Worm (Caenorhabditis elegans) whole organism, L2 larva: ENCODE measurements around the gene T02D1.9.

Experiments
- R02D3.7 ChIP-seq: fragments of 150-350 bp; optimal IDR thresholded peaks from 2 replicates; lab custom pipeline; 2014; ENCODE audit warnings: missing biosample characterization, missing genetic modification characterization
- Y55F3AM.14 ChIP-seq: fragments of 200-800 bp; sonication (Bioruptor generic); optimal IDR thresholded peaks from 2 replicates; lab custom pipeline; 2018; ENCODE audit warnings: mild to moderate bottlenecking, missing genetic modification characterization, missing compliant biosample characterization
- ZK546.5 ChIP-seq: sonication (generic microtip); optimal IDR thresholded peaks from 2 replicates; lab custom pipeline; 2017; ENCODE audit warnings: missing biosample characterization, missing genetic modification characterization
- alr-1 ChIP-seq: fragments of 150-350 bp; optimal IDR thresholded peaks from 2 replicates; lab custom pipeline; 2014; ENCODE audit warnings: missing biosample characterization, missing genetic modification characterization
- aly-2 ChIP-seq: fragments of 150-350 bp; optimal IDR thresholded peaks from 2 replicates; lab custom pipeline; 2014; ENCODE audit warnings: missing biosample characterization, missing genetic modification characterization
- blmp-1 ChIP-seq: sonication (generic microtip); optimal IDR thresholded peaks from 2 replicates; lab custom pipeline; 2017; ENCODE audit warnings: missing genetic modification characterization, mild to moderate bottlenecking, missing compliant biosample characterization, antibody characterized with exemption, moderate library complexity; ENCODE audit not compliant: insufficient read depth
- ceh-16 ChIP-seq: fragments of 150-350 bp; optimal IDR thresholded peaks from 2 replicates; lab custom pipeline; 2014; ENCODE audit warnings: missing biosample characterization, missing genetic modification characterization
- crh-2 ChIP-seq: sonication (generic microtip); optimal IDR thresholded peaks from 2 replicates; lab custom pipeline; 2017; ENCODE audit warnings: missing biosample characterization, missing genetic modification characterization
- dmd-4 ChIP-seq: sonication (generic microtip); optimal IDR thresholded peaks from 2 replicates; lab custom pipeline; 2017; ENCODE audit warnings: missing biosample characterization, missing genetic modification characterization
- egl-27 ChIP-seq: sonication (generic microtip); optimal IDR thresholded peaks from 3 replicates; lab custom pipeline; 2017; ENCODE audit warnings: missing biosample characterization, missing genetic modification reagents, missing genetic modification characterization
- elt-1 ChIP-seq: fragments of 150-350 bp; optimal IDR thresholded peaks from 2 replicates; lab custom pipeline; 2014; ENCODE audit warnings: missing biosample characterization, missing genetic modification characterization
- elt-3 ChIP-seq: sonication (generic microtip); optimal IDR thresholded peaks from 2 replicates; lab custom pipeline; 2017; ENCODE audit warnings: missing biosample characterization, missing genetic modification characterization
- fos-1 ChIP-seq: fragments of 150-350 bp; optimal IDR thresholded peaks from 2 replicates; lab custom pipeline; 2014; ENCODE audit warnings: missing biosample characterization, missing genetic modification characterization
- gmeb-1 ChIP-seq: fragments of 150-350 bp; optimal IDR thresholded peaks from 2 replicates; lab custom pipeline; 2014; ENCODE audit warnings: missing biosample characterization, missing genetic modification characterization
- lin-13 ChIP-seq: fragments of 150-350 bp; optimal IDR thresholded peaks from 2 replicates; lab custom pipeline; 2014; ENCODE audit warnings: missing biosample characterization, missing genetic modification reagents, missing genetic modification characterization
- lin-39 ChIP-seq: fragments of 150-350 bp; optimal IDR thresholded peaks from 2 replicates; lab custom pipeline; 2014; ENCODE audit warnings: missing biosample characterization, missing genetic modification reagents, missing genetic modification characterization
- lsy-2 ChIP-seq, 2 experiments: fragments of 150-350 bp in 1 of 2; sonication (generic microtip) in 1 of 2; optimal IDR thresholded peaks; 2 replicates each; lab custom pipeline; 2014 to 2017; ENCODE audit warnings: missing biosample characterization in 2 of 2, missing genetic modification characterization in 2 of 2
- mab-5 ChIP-seq: fragments of 150-350 bp; optimal IDR thresholded peaks from 2 replicates; lab custom pipeline; 2014; ENCODE audit warnings: missing biosample characterization, missing genetic modification characterization
- mbf-1 ChIP-seq: sonication (generic microtip); optimal IDR thresholded peaks from 2 replicates; lab custom pipeline; 2017; ENCODE audit warnings: missing biosample characterization, missing genetic modification characterization
- nhr-10 ChIP-seq: sonication (generic microtip); optimal IDR thresholded peaks from 2 replicates; lab custom pipeline; 2017; ENCODE audit warnings: missing biosample characterization, missing genetic modification characterization
- nhr-11 ChIP-seq: fragments of 150-350 bp; optimal IDR thresholded peaks from 2 replicates; lab custom pipeline; 2014; ENCODE audit warnings: missing biosample characterization, missing genetic modification characterization
- nhr-12 ChIP-seq: fragments of 150-350 bp; optimal IDR thresholded peaks from 2 replicates; lab custom pipeline; 2014; ENCODE audit warnings: missing biosample characterization, missing genetic modification characterization
- nhr-129 ChIP-seq: fragments of 150-350 bp; optimal IDR thresholded peaks from 2 replicates; lab custom pipeline; 2014; ENCODE audit warnings: missing biosample characterization, missing genetic modification characterization
- nhr-21 ChIP-seq: fragments of 150-350 bp; optimal IDR thresholded peaks from 2 replicates; lab custom pipeline; 2014; ENCODE audit warnings: missing biosample characterization, missing genetic modification characterization
- nhr-237 ChIP-seq: fragments of 150-350 bp; optimal IDR thresholded peaks from 2 replicates; lab custom pipeline; 2014; ENCODE audit warnings: missing biosample characterization, missing genetic modification characterization
- nhr-25 ChIP-seq: fragments of 150-350 bp; sonication (generic microtip); optimal IDR thresholded peaks from 3 replicates; lab custom pipeline; 2014; ENCODE audit warnings: missing biosample characterization, missing genetic modification characterization
- nhr-6 ChIP-seq: fragments of 150-350 bp; optimal IDR thresholded peaks from 2 replicates; lab custom pipeline; 2014; ENCODE audit warnings: missing biosample characterization, missing genetic modification characterization
- nhr-77 ChIP-seq: fragments of 150-350 bp; optimal IDR thresholded peaks from 2 replicates; lab custom pipeline; 2014; ENCODE audit warnings: missing biosample characterization, missing genetic modification characterization
- peb-1 ChIP-seq: fragments of 150-350 bp; optimal IDR thresholded peaks from 2 replicates; lab custom pipeline; 2014; ENCODE audit warnings: missing biosample characterization, missing genetic modification characterization
- sem-4 ChIP-seq: fragments of 150-350 bp; optimal IDR thresholded peaks from 2 replicates; lab custom pipeline; 2014; ENCODE audit warnings: missing biosample characterization, missing genetic modification reagents, missing genetic modification characterization
- sma-3 ChIP-seq: sonication (generic microtip); optimal IDR thresholded peaks from 2 replicates; lab custom pipeline; 2016; ENCODE audit warnings: missing genetic modification reagents, missing genetic modification characterization, missing compliant biosample characterization
- sma-9 ChIP-seq, 2 experiments: fragments of 150-350 bp in 1 of 2; sonication (generic microtip) in 1 of 2; optimal IDR thresholded peaks; 2 replicates each; lab custom pipeline; 2014 to 2016; ENCODE audit warnings: missing genetic modification characterization in 2 of 2, mild to moderate bottlenecking in 1 of 2, missing biosample characterization in 1 of 2, missing compliant biosample characterization in 1 of 2, missing genetic modification reagents in 1 of 2, moderate library complexity in 1 of 2
- snpc-4 ChIP-seq: fragments of 150-350 bp; optimal IDR thresholded peaks from 2 replicates; lab custom pipeline; 2014; ENCODE audit warnings: missing biosample characterization, missing genetic modification characterization
- unc-39 ChIP-seq: fragments of 150-350 bp; optimal IDR thresholded peaks from 2 replicates; lab custom pipeline; 2014; ENCODE audit warnings: missing biosample characterization, missing genetic modification characterization
- unc-62 ChIP-seq: fragments of 150-350 bp; optimal IDR thresholded peaks from 2 replicates; lab custom pipeline; 2014; ENCODE audit warnings: missing biosample characterization, missing genetic modification reagents, missing genetic modification characterization
- zag-1 ChIP-seq: fragments of 150-350 bp; optimal IDR thresholded peaks from 2 replicates; lab custom pipeline; 2014; ENCODE audit warnings: missing biosample characterization, missing genetic modification characterization
- ztf-1 ChIP-seq: fragments of 200-800 bp; sonication (Bioruptor generic); conservative IDR thresholded peaks from 2 replicates; pipeline ENCODE4 v1.3.6; 2022; ENCODE audit warnings: missing genetic modification characterization, missing compliant biosample characterization
- ztf-11 ChIP-seq: sonication (generic microtip); optimal IDR thresholded peaks from 2 replicates; lab custom pipeline; 2017; ENCODE audit warnings: missing biosample characterization, missing genetic modification characterization
- ztf-4 ChIP-seq: fragments of 150-350 bp; optimal IDR thresholded peaks from 2 replicates; lab custom pipeline; 2014; ENCODE audit warnings: missing biosample characterization, missing genetic modification characterization

The T02D1.9 gene

ce11 chrIV:17417723-17418122, 10.3 kb upstream of the T02D1.9 start, which contains the start of gene npr-26:
Gene npr-26 (minus strand): TSS chrIV:17417823.
- TF ChIP-seq lin-13 = no peak
- no peak for TF ChIP-seq peb-1 (tag; lab: Kevin White, UChicago)
- no peak for TF ChIP-seq ztf-4 (tag; lab: Kevin White, UChicago)
- no peak for TF ChIP-seq mab-5
- TF ChIP-seq nhr-237 (tag; lab: Kevin White, UChicago) = no peak
- no peak for TF ChIP-seq ztf-11
- TF ChIP-seq sem-4 (tag; lab: Kevin White, UChicago) = no peak
- TF ChIP-seq aly-2 (tag; lab: Kevin White, UChicago) = no peak
- TF ChIP-seq unc-39 = no peak
- no peak for TF ChIP-seq egl-27 (tag; lab: Kevin White, UChicago)
- TF ChIP-seq lsy-2 (tag; optimal IDR thresholded peaks at IDR 0.05; lab: Kevin White, UChicago) = no peak
- TF ChIP-seq dmd-4 (tag; lab: Kevin White, UChicago) = no peak
- TF ChIP-seq sma-3 = no peak

ce11 chrIV:17413343-17413742, 6.0 kb upstream of the T02D1.9 start:
- TF ChIP-seq unc-62 (GFP tag; lab: Kevin White, UChicago) (no peak), sma-3 (no peak), Y55F3AM.14 (no peak), sem-4 (tag; lab: Kevin White, UChicago) (no peak), ztf-4 (tag; lab: Kevin White, UChicago) (no peak), ZK546.5 (tag; lab: Kevin White, UChicago) (no peak), nhr-10 (tag; lab: Kevin White, UChicago) (no peak), alr-1 (tag; lab: Kevin White, UChicago) (no peak), lin-13 (no peak), mbf-1 (tag; lab: Kevin White, UChicago) (no peak), elt-1 (no peak), elt-3 (tag; lab: Kevin White, UChicago) (no peak), nhr-77 (no peak), ceh-16 (no peak), nhr-129 (tag; lab: Kevin White, UChicago) (no peak), blmp-1 (no peak), nhr-12 (no peak), nhr-6 (tag; lab: Kevin White, UChicago) (no peak), egl-27 (tag; lab: Kevin White, UChicago) (no peak), snpc-4 (tag; lab: Kevin White, UChicago) (no peak)

ce11 chrIV:17407025-17407424, 366 bp downstream of the T02D1.9 start, which contains the start of gene T02D1.7:
Gene T02D1.7 (minus strand): TSS chrIV:17407125.
- no peak for TF ChIP-seq lsy-2 (tag; optimal IDR thresholded peaks at IDR 0.05; lab: Kevin White, UChicago)
- TF ChIP-seq, all 48 proteins: peak for 0

ce11 chrIV:17406119-17406518, 1.3 kb downstream of the T02D1.9 start:
- peak; percentile 6 for TF ChIP-seq fos-1 (tag; lab: Kevin White, UChicago)
- peak; percentile 19 for TF ChIP-seq nhr-129 (tag; lab: Kevin White, UChicago)
- TF ChIP-seq zag-1 (tag; lab: Kevin White, UChicago) = no peak
- TF ChIP-seq crh-2 = peak; percentile 10
- peak; percentile 54 for TF ChIP-seq sma-9 (GFP tag; optimal IDR thresholded peaks at IDR 0.05; lab: Kevin White, UChicago)
- TF ChIP-seq sma-9 (tag; optimal IDR thresholded peaks at IDR 0.05; lab: Kevin White, UChicago) = no peak
- TF ChIP-seq blmp-1 = peak; percentile 57
- TF ChIP-seq unc-39 = no peak
- peak; percentile 3 for TF ChIP-seq gmeb-1 (tag; lab: Kevin White, UChicago)
- no peak for TF ChIP-seq nhr-237 (tag; lab: Kevin White, UChicago)
- no peak for TF ChIP-seq nhr-11 (tag; lab: Kevin White, UChicago)

- TF ChIP-seq nhr-77 = no peak
- TF ChIP-seq fos-1 (tag; lab: Kevin White, UChicago) = peak; percentile 10
These were observed 1.9 kb downstream of the T02D1.9 start, which contains the start of gene pmp-4 for ce11 chrIV:17405530-17405929. Gene pmp-4 (minus strand): TSS chrIV:17405630.

ce11 chrIV:17399455-17399854, 7.9 kb downstream of the T02D1.9 start, which contains the start of gene T02D1.4:
Gene T02D1.4 (plus strand): TSS chrIV:17399755.
- no peak for TF ChIP-seq nhr-25
- TF ChIP-seq crh-2 = no peak
- no peak for TF ChIP-seq nhr-21 (tag; lab: Kevin White, UChicago)
- TF ChIP-seq ztf-1 (GFP tag; lab: Robert Waterston, UW) = no peak
- no peak for TF ChIP-seq lin-13
- no peak for TF ChIP-seq lin-39 (tag; lab: Kevin White, UChicago)
- no peak for TF ChIP-seq nhr-10 (tag; lab: Kevin White, UChicago)
- TF ChIP-seq peb-1 (tag; lab: Kevin White, UChicago) = no peak
- no peak for TF ChIP-seq R02D3.7
- no peak for TF ChIP-seq sem-4 (tag; lab: Kevin White, UChicago)
- no peak for TF ChIP-seq nhr-237 (tag; lab: Kevin White, UChicago)
